Fruit fly (Drosophila melanogaster) whole organism, embryonic: ENCODE results near the gene CG17839.

ENCODE experiments used
- CG10147 ChIP-seq: fragments of 200-800 bp; sonication (Bioruptor generic); optimal IDR thresholded peaks from 2 replicates; lab custom pipeline; 2019; ENCODE audit warnings: missing biosample characterization, mild to moderate bottlenecking, missing genetic modification characterization, moderate library complexity
- CG1024 ChIP-seq: fragments of 200-800 bp; sonication (Bioruptor generic); IDR thresholded peaks from 2 replicates; pipeline ENCODE4 v1.3.6; 2022; ENCODE audit warnings: missing biosample characterization, missing genetic modification characterization
- CG13287 ChIP-seq: fragments of 200-800 bp; sonication (Bioruptor generic); IDR thresholded peaks from 2 replicates; pipeline ENCODE4 v1.3.6; 2022; ENCODE audit warnings: missing biosample characterization, missing genetic modification characterization; ENCODE audit not compliant: partially characterized antibody
- CG14860 ChIP-seq: fragments of 200-800 bp; sonication (Bioruptor generic); IDR thresholded peaks from 3 replicates; pipeline ENCODE4 v1.3.6; 2022; ENCODE audit warnings: missing biosample characterization, missing genetic modification characterization; ENCODE audit not compliant: partially characterized antibody
- CG15479 ChIP-seq: fragments of 200-800 bp; sonication (Bioruptor generic); optimal IDR thresholded peaks from 3 replicates; lab custom pipeline; 2019; ENCODE audit warnings: missing biosample characterization, mild to moderate bottlenecking, missing genetic modification characterization, moderate library complexity
- CG18619 ChIP-seq: fragments of 200-800 bp; sonication (Bioruptor generic); optimal IDR thresholded peaks from 3 replicates; lab custom pipeline; 2017; ENCODE audit warnings: missing biosample characterization, mild to moderate bottlenecking, missing genetic modification characterization
- CG6683 ChIP-seq: fragments of 200-800 bp; sonication (Bioruptor generic); optimal IDR thresholded peaks from 2 replicates; lab custom pipeline; 2017; ENCODE audit warnings: missing biosample characterization, mild to moderate bottlenecking, missing genetic modification characterization, missing genetic modification reagents
- CG7357 ChIP-seq: fragments of 200-800 bp; sonication (Bioruptor generic); IDR thresholded peaks from 3 replicates; pipeline ENCODE4 v1.3.6; 2022; ENCODE audit warnings: missing biosample characterization, missing genetic modification characterization
- CG7372 ChIP-seq: fragments of 200-800 bp; sonication (Bioruptor generic); IDR thresholded peaks from 2 replicates; pipeline ENCODE4 v1.3.6; 2022; ENCODE audit warnings: missing biosample characterization, missing genetic modification characterization
- CG7839 ChIP-seq: fragments of 200-800 bp; sonication (Bioruptor generic); optimal IDR thresholded peaks from 3 replicates; lab custom pipeline; 2018; ENCODE audit warnings: missing biosample characterization, mild to moderate bottlenecking, missing genetic modification characterization, moderate library complexity
- CG7963 ChIP-seq: fragments of 200-800 bp; sonication (Bioruptor generic); IDR thresholded peaks from 3 replicates; pipeline ENCODE4 v1.3.6; 2022; ENCODE audit warnings: missing biosample characterization, missing genetic modification characterization; ENCODE audit not compliant: partially characterized antibody
- CG8765 ChIP-seq: fragments of 200-800 bp; sonication (Bioruptor generic); IDR thresholded peaks from 2 replicates; pipeline ENCODE4 v1.3.6; 2022; ENCODE audit warnings: missing biosample characterization, missing genetic modification characterization
- CkIIα-i1 ChIP-seq: fragments of 200-800 bp; sonication (Bioruptor generic); IDR thresholded peaks from 2 replicates; pipeline ENCODE4 v1.3.6; 2022; ENCODE audit warnings: missing biosample characterization, missing genetic modification characterization
- Dbx ChIP-seq: fragments of 200-800 bp; sonication (Bioruptor generic); IDR thresholded peaks from 3 replicates; pipeline ENCODE4 v1.3.6; 2022; ENCODE audit warnings: missing biosample characterization, missing genetic modification characterization
- Dek ChIP-seq: fragments of 200-800 bp; sonication (Bioruptor generic); optimal IDR thresholded peaks from 3 replicates; lab custom pipeline; 2019; ENCODE audit warnings: missing biosample characterization, mild to moderate bottlenecking, missing genetic modification characterization, moderate library complexity
- Ets65A ChIP-seq: fragments of 200-800 bp; sonication (Bioruptor generic); peaks from one replicate; lab custom pipeline; 2016; ENCODE audit warnings: missing biosample characterization, missing genetic modification characterization
- HHEX ChIP-seq: fragments of 200-800 bp; sonication (Bioruptor generic); optimal IDR thresholded peaks from 3 replicates; lab custom pipeline; 2017; ENCODE audit warnings: missing biosample characterization, mild to moderate bottlenecking, missing genetic modification characterization, missing genetic modification reagents
- Hmx ChIP-seq: fragments of 200-800 bp; sonication (Bioruptor generic); optimal IDR thresholded peaks from 2 replicates; lab custom pipeline; 2016; ENCODE audit warnings: missing biosample characterization, missing genetic modification characterization
- Hr39 ChIP-seq: fragments of >200 bp; optimal IDR thresholded peaks from 2 replicates; lab custom pipeline; 2017
- Hr51 ChIP-seq, 2 experiments: fragments of 200-800 bp; sonication (Bioruptor generic); optimal IDR thresholded peaks; 2 replicates in 1 of 2; 3 replicates in 1 of 2; lab custom pipeline; 2016 to 2018; ENCODE audit warnings: missing biosample characterization in 2 of 2, missing genetic modification characterization in 2 of 2, mild to moderate bottlenecking in 1 of 2, moderate library complexity in 1 of 2
- MTF-1 ChIP-seq: fragments of 200-800 bp; sonication (Bioruptor generic); optimal IDR thresholded peaks from 2 replicates; lab custom pipeline; 2018; ENCODE audit warnings: missing biosample characterization, mild to moderate bottlenecking, missing genetic modification characterization, borderline replicate concordance
- Meics ChIP-seq: fragments of 200-800 bp; sonication (Bioruptor generic); optimal IDR thresholded peaks from 2 replicates; lab custom pipeline; 2017; ENCODE audit warnings: missing biosample characterization, mild to moderate bottlenecking, missing genetic modification characterization
- Myb ChIP-seq: fragments of 200-800 bp; sonication (Bioruptor generic); optimal IDR thresholded peaks from 2 replicates; lab custom pipeline; 2016; ENCODE audit warnings: missing biosample characterization, missing genetic modification characterization
- NC2α ChIP-seq: fragments of 200-800 bp; sonication (Bioruptor generic); optimal IDR thresholded peaks from 2 replicates; lab custom pipeline; 2016; ENCODE audit warnings: missing biosample characterization, missing genetic modification characterization
- Nf-YC ChIP-seq: fragments of 200-800 bp; optimal IDR thresholded peaks from 3 replicates; lab custom pipeline; 2019; ENCODE audit warnings: missing biosample characterization, mild to moderate bottlenecking, missing genetic modification characterization, moderate library complexity
- Sin3A ChIP-seq: fragments of >200 bp; optimal IDR thresholded peaks from 2 replicates; lab custom pipeline; 2018
- Sry-δ ChIP-seq: fragments of 200-800 bp; sonication (Bioruptor generic); optimal IDR thresholded peaks from 2 replicates; lab custom pipeline; 2016; ENCODE audit warnings: missing biosample characterization, missing genetic modification characterization
- bab2 ChIP-seq: fragments of 200-800 bp; sonication (Bioruptor generic); optimal IDR thresholded peaks from 2 replicates; lab custom pipeline; 2016; ENCODE audit warnings: missing biosample characterization, missing genetic modification characterization
- cad ChIP-seq: fragments of >200 bp; optimal IDR thresholded peaks from 2 replicates; lab custom pipeline; 2017; ENCODE audit warnings: missing biosample characterization, missing genetic modification characterization
- caup ChIP-seq: fragments of 200-800 bp; sonication (Bioruptor generic); optimal IDR thresholded peaks from 3 replicates; lab custom pipeline; 2017; ENCODE audit warnings: missing biosample characterization, mild to moderate bottlenecking, missing genetic modification characterization, moderate library complexity; ENCODE audit not compliant: severe bottlenecking
- corto ChIP-seq: fragments of 200-800 bp; sonication (Bioruptor generic); optimal IDR thresholded peaks from 2 replicates; lab custom pipeline; 2016; ENCODE audit warnings: missing biosample characterization, mild to moderate bottlenecking, missing genetic modification characterization, moderate library complexity
- dan ChIP-seq: fragments of 200-800 bp; sonication (Bioruptor generic); IDR thresholded peaks from 2 replicates; pipeline ENCODE4 v1.3.6; 2022; ENCODE audit warnings: missing biosample characterization, missing genetic modification characterization
- dati ChIP-seq: fragments of 200-800 bp; sonication (Bioruptor generic); IDR thresholded peaks from 2 replicates; pipeline ENCODE4 v1.3.6; 2022; ENCODE audit warnings: missing biosample characterization, missing genetic modification characterization
- en ChIP-seq: fragments of 200-800 bp; sonication (Bioruptor generic); optimal IDR thresholded peaks from 2 replicates; lab custom pipeline; 2016; ENCODE audit warnings: missing biosample characterization, missing genetic modification characterization
- esg ChIP-seq: fragments of 200-800 bp; sonication (Bioruptor generic); conservative IDR thresholded peaks from 2 replicates; pipeline ENCODE4 v1.3.6; 2022; ENCODE audit warnings: missing biosample characterization, missing genetic modification characterization
- exex ChIP-seq: fragments of 200-800 bp; sonication (Bioruptor generic); optimal IDR thresholded peaks from 4 replicates; lab custom pipeline; 2018; ENCODE audit warnings: missing biosample characterization, mild to moderate bottlenecking, missing genetic modification characterization, moderate library complexity
- fu2 ChIP-seq: fragments of 200-800 bp; sonication (Bioruptor generic); optimal IDR thresholded peaks from 2 replicates; lab custom pipeline; 2016; ENCODE audit warnings: missing biosample characterization, missing genetic modification characterization
- gce ChIP-seq: fragments of 200-800 bp; sonication (Bioruptor generic); IDR thresholded peaks from 3 replicates; pipeline ENCODE4 v1.3.6; 2022; ENCODE audit warnings: missing biosample characterization, missing genetic modification characterization
- ken ChIP-seq: fragments of 200-800 bp; sonication (Bioruptor generic); IDR thresholded peaks from 3 replicates; pipeline ENCODE4 v1.3.6; 2022; ENCODE audit warnings: missing biosample characterization, missing genetic modification characterization
- kni ChIP-seq: fragments of 200-800 bp; sonication (Bioruptor generic); optimal IDR thresholded peaks from 3 replicates; lab custom pipeline; 2017; ENCODE audit warnings: mild to moderate bottlenecking, missing biosample characterization, missing genetic modification reagents, missing genetic modification characterization
- onecut ChIP-seq: fragments of 200-800 bp; sonication (Bioruptor generic); IDR thresholded peaks from 2 replicates; pipeline ENCODE4 v1.3.6; 2022; ENCODE audit warnings: missing biosample characterization, missing genetic modification characterization
- pan ChIP-seq, 4 experiments: fragments of >200 bp in 3 of 4; fragments of 200-800 bp in 1 of 4; sonication (Bioruptor generic) in 1 of 4; optimal IDR thresholded peaks in 3 of 4; IDR thresholded peaks in 1 of 4; 2 replicates each; pipeline versions ENCODE4 v1.3.6 to Lab custom; 2017 to 2022; ENCODE audit warnings: missing biosample characterization in 2 of 4, missing genetic modification characterization in 2 of 4, mixed read lengths in 1 of 4
- phol ChIP-seq: fragments of 200-800 bp; sonication (Bioruptor generic); optimal IDR thresholded peaks from 3 replicates; lab custom pipeline; 2018; ENCODE audit warnings: missing biosample characterization, mild to moderate bottlenecking, missing genetic modification characterization, moderate library complexity
- pros ChIP-seq: fragments of 200-800 bp; sonication (Bioruptor generic); optimal IDR thresholded peaks from 3 replicates; lab custom pipeline; 2019; ENCODE audit warnings: missing biosample characterization, mild to moderate bottlenecking, missing genetic modification characterization, moderate library complexity
- repo ChIP-seq: fragments of 200-800 bp; sonication (Bioruptor generic); optimal IDR thresholded peaks from 2 replicates; lab custom pipeline; 2016; ENCODE audit warnings: missing biosample characterization, missing genetic modification characterization
- run ChIP-seq: fragments of 200-800 bp; sonication (Bioruptor generic); optimal IDR thresholded peaks from 3 replicates; lab custom pipeline; 2018; ENCODE audit warnings: missing biosample characterization, mild to moderate bottlenecking, missing genetic modification characterization
- sd ChIP-seq: fragments of 200-800 bp; sonication (Bioruptor generic); optimal IDR thresholded peaks from 3 replicates; lab custom pipeline; 2018; ENCODE audit warnings: missing biosample characterization, mild to moderate bottlenecking, missing genetic modification characterization, moderate library complexity
- stwl ChIP-seq: fragments of 200-800 bp; sonication (Bioruptor generic); optimal IDR thresholded peaks from 3 replicates; lab custom pipeline; 2018; ENCODE audit warnings: missing biosample characterization, mild to moderate bottlenecking, missing genetic modification characterization, moderate library complexity
- tna ChIP-seq: fragments of 200-800 bp; sonication (Bioruptor generic); IDR thresholded peaks from 2 replicates; pipeline ENCODE4 v1.3.6; 2022; ENCODE audit warnings: missing biosample characterization, missing genetic modification characterization; ENCODE audit not compliant: partially characterized antibody
- toy ChIP-seq: fragments of 200-800 bp; sonication (Bioruptor generic); IDR thresholded peaks from 2 replicates; pipeline ENCODE4 v1.3.6; 2022; ENCODE audit warnings: missing biosample characterization, missing genetic modification characterization
- tup ChIP-seq: fragments of 200-800 bp; sonication (Bioruptor generic); optimal IDR thresholded peaks from 2 replicates; lab custom pipeline; 2016; ENCODE audit warnings: missing biosample characterization, mild to moderate bottlenecking, missing genetic modification characterization, moderate library complexity

CG17839 gene

DNA sequence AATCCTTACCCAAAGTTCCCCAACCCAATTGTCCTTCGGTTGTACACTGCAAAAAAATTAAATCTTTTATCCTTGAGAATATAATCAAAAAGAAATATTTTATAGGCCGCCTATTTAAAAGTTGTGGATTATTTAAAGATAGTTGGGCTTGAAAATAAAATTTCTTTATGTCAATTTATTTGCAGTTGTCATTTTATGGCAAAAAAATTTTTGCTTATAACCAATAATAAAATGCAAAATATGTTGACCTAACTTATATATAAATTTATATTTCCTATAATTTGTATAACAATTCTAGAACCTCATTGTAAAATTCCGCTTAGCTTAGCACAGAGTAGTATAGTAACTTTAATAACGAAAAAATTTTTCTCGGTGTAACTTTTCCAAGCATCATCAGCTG lies 42.5 kb downstream of the CG17839 start (continued):
- no peak for TF ChIP-seq tna (GFP tag; lab: Robert Waterston, UW)
- TF ChIP-seq pros (GFP tag; lab: Kevin White, UChicago) = no peak
- no peak for TF ChIP-seq Nf-YC (tag; lab: Kevin White, UChicago)
- no peak for TF ChIP-seq fu2 (GFP tag; lab: Kevin White, UChicago)
- no peak for TF ChIP-seq CG8765 (GFP tag; lab: Robert Waterston, UW)
- no peak for TF ChIP-seq dan
- no peak for TF ChIP-seq sd (tag; lab: Kevin White, UChicago)
- TF ChIP-seq CG14860 (GFP tag; lab: Robert Waterston, UW) = no peak
- no peak for TF ChIP-seq CkIIα-i1 (GFP tag; lab: Robert Waterston, UW)
- no peak for TF ChIP-seq Hr39 (lab: Kevin White, UChicago)
- peak; percentile 31 for TF ChIP-seq CG18619 (GFP tag; lab: Kevin White, UChicago)
- TF ChIP-seq bab2 = no peak
- no peak for TF ChIP-seq CG7963
- TF ChIP-seq onecut (GFP tag; lab: Robert Waterston, UW) = no peak
- TF ChIP-seq Sry-δ (GFP tag; lab: Kevin White, UChicago) = no peak
- peak in 1 of 2 experiments; percentile 53 for TF ChIP-seq Hr51 (GFP tag; optimal IDR thresholded peaks at IDR 0.05; lab: Kevin White, UChicago)
- no peak for TF ChIP-seq Dek (tag; lab: Kevin White, UChicago)
- TF ChIP-seq stwl (tag; lab: Kevin White, UChicago) = no peak
- TF ChIP-seq gce = no peak
- no peak for TF ChIP-seq tup (GFP tag; lab: Kevin White, UChicago)
- no peak for TF ChIP-seq CG7372 (GFP tag; lab: Robert Waterston, UW)
- TF ChIP-seq CG7839 (tag; lab: Kevin White, UChicago) = peak; percentile 62
- TF ChIP-seq CG15479 (GFP tag; lab: Kevin White, UChicago) = no peak
- TF ChIP-seq phol (tag; lab: Kevin White, UChicago) = no peak
- peak; percentile 50 for TF ChIP-seq Meics
- no peak for TF ChIP-seq Sin3A (lab: Kevin White, UChicago)
- no peak for TF ChIP-seq corto (GFP tag; lab: Kevin White, UChicago)
- TF ChIP-seq CG7357 (GFP tag; lab: Robert Waterston, UW) = no peak
- no peak for TF ChIP-seq CG13287 (GFP tag; lab: Robert Waterston, UW)
- no peak for TF ChIP-seq CG1024 (GFP tag; lab: Robert Waterston, UW)
- no peak for TF ChIP-seq dati
- TF ChIP-seq run = no peak
- no peak for TF ChIP-seq Myb
- no peak for TF ChIP-seq exex (tag; lab: Kevin White, UChicago)
- TF ChIP-seq pan (optimal IDR thresholded peaks at IDR 0.05; lab: Kevin White, UChicago) = no peak
- TF ChIP-seq pan (GFP tag; optimal IDR thresholded peaks at IDR 0.05 in 1 of 2, IDR thresholded peaks at IDR 0.05 in 1 of 2) = no peak
- no peak for TF ChIP-seq toy (GFP tag; lab: Robert Waterston, UW)
- no peak for TF ChIP-seq NC2α (GFP tag; lab: Kevin White, UChicago)
- no peak for TF ChIP-seq en (GFP tag; lab: Kevin White, UChicago)
- peak; percentile 48 for TF ChIP-seq CG10147 (GFP tag; lab: Kevin White, UChicago)
- TF ChIP-seq esg (GFP tag; lab: Robert Waterston, UW) = no peak
- TF ChIP-seq MTF-1 (GFP tag; lab: Kevin White, UChicago) = no peak
- TF ChIP-seq ken (GFP tag; lab: Robert Waterston, UW) = no peak
- TF ChIP-seq Ets65A (GFP tag; lab: Kevin White, UChicago) = no peak
- peak; percentile 10 for TF ChIP-seq HHEX
- TF ChIP-seq cad (GFP tag; lab: Kevin White, UChicago) = no peak
- no peak for TF ChIP-seq kni (GFP tag; lab: Kevin White, UChicago)
- no peak for TF ChIP-seq Hmx (GFP tag; lab: Kevin White, UChicago)
- peak; percentile 14 for TF ChIP-seq caup (GFP tag; lab: Kevin White, UChicago)
- no peak for TF ChIP-seq Dbx (GFP tag; lab: Robert Waterston, UW)
- no peak for TF ChIP-seq CG6683
- TF ChIP-seq repo (GFP tag; lab: Kevin White, UChicago) = no peak
